Worm (Caenorhabditis elegans) whole organism, L3 larva: ENCODE measurements around the gene gly-3.
"Not testable (repeated sequence)": the region's sequence is repeated elsewhere in the genome, so short reads cannot be mapped to it uniquely, and the experiment has no call there.

Experiments used
- R02D3.7 ChIP-seq: fragments of 150-350 bp; optimal IDR thresholded peaks from 2 replicates; lab custom pipeline; 2014; ENCODE audit warnings: missing biosample characterization, missing genetic modification characterization
- ZK546.5 ChIP-seq: sonication (generic microtip); optimal IDR thresholded peaks from 2 replicates; lab custom pipeline; 2017; ENCODE audit warnings: missing biosample characterization, missing genetic modification characterization
- ceh-16 ChIP-seq: sonication (generic microtip); optimal IDR thresholded peaks from 2 replicates; lab custom pipeline; 2017; ENCODE audit warnings: missing biosample characterization, missing genetic modification characterization
- ceh-28 ChIP-seq: fragments of 150-350 bp; optimal IDR thresholded peaks from 2 replicates; lab custom pipeline; 2014; ENCODE audit warnings: missing biosample characterization, missing genetic modification reagents, missing genetic modification characterization
- ceh-82 ChIP-seq: fragments of 150-350 bp; optimal IDR thresholded peaks from 2 replicates; lab custom pipeline; 2014; ENCODE audit warnings: missing biosample characterization, missing genetic modification characterization
- daf-12 ChIP-seq: fragments of 150-350 bp; optimal IDR thresholded peaks from 2 replicates; lab custom pipeline; 2014; ENCODE audit warnings: missing biosample characterization, missing genetic modification reagents, missing genetic modification characterization
- egl-27 ChIP-seq: sonication (generic microtip); optimal IDR thresholded peaks from 4 replicates; lab custom pipeline; 2017; ENCODE audit warnings: missing biosample characterization, missing genetic modification reagents, missing genetic modification characterization
- elt-1 ChIP-seq: fragments of 150-350 bp; optimal IDR thresholded peaks from 2 replicates; lab custom pipeline; 2014; ENCODE audit warnings: missing biosample characterization, missing genetic modification characterization
- elt-3 ChIP-seq, 3 experiments: fragments of 150-350 bp in 1 of 3; sonication (generic microtip) in 2 of 3; optimal IDR thresholded peaks; 2 replicates in 2 of 3; 4 replicates in 1 of 3; lab custom pipeline; 2014 to 2017; ENCODE audit warnings: missing biosample characterization in 3 of 3, missing genetic modification characterization in 3 of 3
- eor-1 ChIP-seq, 2 experiments: fragments of 150-350 bp; optimal IDR thresholded peaks; 2 replicates each; lab custom pipeline; 2014 to 2018; ENCODE audit warnings: missing biosample characterization in 2 of 2, missing genetic modification characterization in 2 of 2
- fkh-10 ChIP-seq: sonication (generic microtip); optimal IDR thresholded peaks from 2 replicates; lab custom pipeline; 2017; ENCODE audit warnings: missing biosample characterization, missing genetic modification reagents, missing genetic modification characterization
- fkh-2 ChIP-seq: fragments of 150-350 bp; optimal IDR thresholded peaks from 2 replicates; lab custom pipeline; 2014; ENCODE audit warnings: missing biosample characterization, missing genetic modification reagents, missing genetic modification characterization
- fos-1 ChIP-seq: fragments of 150-350 bp; optimal IDR thresholded peaks from 2 replicates; lab custom pipeline; 2014; ENCODE audit warnings: missing biosample characterization, missing genetic modification characterization
- hmg-11 ChIP-seq: sonication (generic microtip); optimal IDR thresholded peaks from 2 replicates; lab custom pipeline; 2016; ENCODE audit warnings: missing genetic modification characterization, missing compliant biosample characterization
- jun-1 ChIP-seq: fragments of 150-350 bp; optimal IDR thresholded peaks from 2 replicates; lab custom pipeline; 2014; ENCODE audit warnings: missing biosample characterization, missing genetic modification reagents, missing genetic modification characterization
- lin-15B ChIP-seq: fragments of 150-350 bp; optimal IDR thresholded peaks from 2 replicates; lab custom pipeline; 2014; ENCODE audit warnings: missing biosample characterization, missing genetic modification characterization
- lsy-12 ChIP-seq: sonication (generic microtip); optimal IDR thresholded peaks from 2 replicates; lab custom pipeline; 2016; ENCODE audit warnings: mild to moderate bottlenecking, missing genetic modification characterization, missing compliant biosample characterization
- mdl-1 ChIP-seq: fragments of 150-350 bp; optimal IDR thresholded peaks from 2 replicates; lab custom pipeline; 2014; ENCODE audit warnings: missing biosample characterization, missing genetic modification characterization
- nfya-1 ChIP-seq: sonication (generic microtip); optimal IDR thresholded peaks from 2 replicates; lab custom pipeline; 2017; ENCODE audit warnings: missing genetic modification characterization, mild to moderate bottlenecking, missing compliant biosample characterization, antibody characterized with exemption, moderate library complexity; ENCODE audit not compliant: insufficient read depth
- nhr-11 ChIP-seq: fragments of 150-350 bp; optimal IDR thresholded peaks from 2 replicates; lab custom pipeline; 2014; ENCODE audit warnings: missing biosample characterization, missing genetic modification characterization
- nhr-12 ChIP-seq: fragments of 150-350 bp; optimal IDR thresholded peaks from 2 replicates; lab custom pipeline; 2014; ENCODE audit warnings: missing biosample characterization, missing genetic modification characterization
- nhr-23 ChIP-seq: fragments of 150-350 bp; optimal IDR thresholded peaks from 2 replicates; lab custom pipeline; 2014; ENCODE audit warnings: missing biosample characterization, missing genetic modification reagents, missing genetic modification characterization
- nhr-237 ChIP-seq: fragments of 150-350 bp; optimal IDR thresholded peaks from 2 replicates; lab custom pipeline; 2014; ENCODE audit warnings: missing biosample characterization, missing genetic modification characterization
- nhr-28 ChIP-seq: fragments of 150-350 bp; optimal IDR thresholded peaks from 2 replicates; lab custom pipeline; 2014; ENCODE audit warnings: missing biosample characterization, missing genetic modification characterization
- nhr-43 ChIP-seq: sonication (generic microtip); optimal IDR thresholded peaks from 2 replicates; lab custom pipeline; 2016; ENCODE audit warnings: mild to moderate bottlenecking, missing genetic modification characterization, missing compliant biosample characterization; ENCODE audit not compliant: poor library complexity, severe bottlenecking
- nhr-77 ChIP-seq: fragments of 150-350 bp; optimal IDR thresholded peaks from 2 replicates; lab custom pipeline; 2014; ENCODE audit warnings: missing biosample characterization, missing genetic modification characterization
- pha-4 ChIP-seq: fragments of 150-350 bp; optimal IDR thresholded peaks from 2 replicates; lab custom pipeline; 2014; ENCODE audit warnings: missing biosample characterization, missing genetic modification reagents, missing genetic modification characterization
- sea-2 ChIP-seq: fragments of 150-350 bp; sonication (generic microtip); optimal IDR thresholded peaks from 4 replicates; lab custom pipeline; 2014; ENCODE audit warnings: missing biosample characterization, missing genetic modification reagents, missing genetic modification characterization
- skn-1 ChIP-seq: fragments of 150-350 bp; optimal IDR thresholded peaks from 2 replicates; lab custom pipeline; 2014; ENCODE audit warnings: missing biosample characterization, missing genetic modification characterization
- snpc-4 ChIP-seq: fragments of 150-350 bp; optimal IDR thresholded peaks from 2 replicates; lab custom pipeline; 2014; ENCODE audit warnings: missing biosample characterization, missing genetic modification characterization
- tbx-2 ChIP-seq: sonication (generic microtip); optimal IDR thresholded peaks from 2 replicates; lab custom pipeline; 2016; ENCODE audit warnings: mild to moderate bottlenecking, missing genetic modification characterization, missing compliant biosample characterization
- unc-39 ChIP-seq: sonication (generic microtip); optimal IDR thresholded peaks from 4 replicates; lab custom pipeline; 2017; ENCODE audit warnings: missing biosample characterization, missing genetic modification characterization
- unc-62 ChIP-seq: fragments of 150-350 bp; sonication (generic microtip); optimal IDR thresholded peaks from 4 replicates; lab custom pipeline; 2014; ENCODE audit warnings: missing biosample characterization, missing genetic modification reagents, missing genetic modification characterization
- zag-1 ChIP-seq: fragments of 150-350 bp; optimal IDR thresholded peaks from 2 replicates; lab custom pipeline; 2014; ENCODE audit warnings: missing biosample characterization, missing genetic modification characterization
- ztf-11 ChIP-seq: fragments of 150-350 bp; optimal IDR thresholded peaks from 2 replicates; lab custom pipeline; 2014; ENCODE audit warnings: missing biosample characterization, missing genetic modification characterization

gly-3 gene

ce11 chrIII:7917667-7918066, at the start of gene gly-3:
Gene gly-3 (minus strand): TSS chrIII:7917767.
- TF ChIP-seq nhr-23 (tag; lab: Kevin White, UChicago) (no peak), nhr-12 (tag; lab: Kevin White, UChicago) (no peak), ceh-16 (tag; lab: Kevin White, UChicago) (no peak), elt-3 (tag; optimal IDR thresholded peaks at IDR 0.05; lab: Kevin White, UChicago) (no peak), snpc-4 (tag; lab: Kevin White, UChicago) (no peak), tbx-2 (tag; lab: Kevin White, UChicago) (no peak), eor-1 (tag; optimal IDR thresholded peaks at IDR 0.05; lab: Kevin White, UChicago) (no peak), daf-12 (no peak), unc-39 (tag; lab: Kevin White, UChicago) (no peak), hmg-11 (tag; lab: Kevin White, UChicago) (no peak), ztf-11 (no peak), fkh-2 (tag; lab: Kevin White, UChicago) (no peak), nhr-237 (tag; lab: Kevin White, UChicago) (no peak), skn-1 (no peak)

DNA sequence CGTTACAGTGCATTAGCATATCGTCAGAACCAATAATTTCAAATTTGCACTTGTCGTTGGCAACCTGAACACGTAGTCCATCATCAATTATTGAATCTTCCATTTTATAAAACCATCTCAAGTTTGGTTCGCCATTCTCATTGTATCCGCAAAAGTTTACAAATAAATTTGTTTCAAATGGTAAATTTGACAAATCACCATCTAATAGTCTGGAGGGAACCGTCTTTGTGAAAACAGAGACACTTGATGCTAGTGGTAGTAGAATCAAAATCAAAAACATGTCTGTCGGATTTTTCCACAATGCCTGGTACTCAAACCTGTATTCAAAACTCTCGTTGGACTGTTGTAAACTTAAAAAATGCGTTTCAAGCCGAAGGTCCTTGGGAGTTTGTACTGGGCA, 46.7 kb upstream of the gly-3 start, which contains the start of gene F54H12.2:
Gene F54H12.2, plus strand, starts transcription at position 301 of the 400 bp plus-strand sequence.
- TF ChIP-seq R02D3.7; ceh-82; sea-2 (GFP tag; lab: Kevin White, UChicago): not testable (repeated sequence)

ce11 chrIII:7962641-7963040, 45.1 kb upstream of the gly-3 start, which contains the start of gene F54H12.4:
Gene F54H12.4 (minus strand): TSS chrIII:7962741.
- TF ChIP-seq lsy-12, nhr-23, nhr-43 (tag; lab: Kevin White, UChicago): not testable (repeated sequence)

DNA sequence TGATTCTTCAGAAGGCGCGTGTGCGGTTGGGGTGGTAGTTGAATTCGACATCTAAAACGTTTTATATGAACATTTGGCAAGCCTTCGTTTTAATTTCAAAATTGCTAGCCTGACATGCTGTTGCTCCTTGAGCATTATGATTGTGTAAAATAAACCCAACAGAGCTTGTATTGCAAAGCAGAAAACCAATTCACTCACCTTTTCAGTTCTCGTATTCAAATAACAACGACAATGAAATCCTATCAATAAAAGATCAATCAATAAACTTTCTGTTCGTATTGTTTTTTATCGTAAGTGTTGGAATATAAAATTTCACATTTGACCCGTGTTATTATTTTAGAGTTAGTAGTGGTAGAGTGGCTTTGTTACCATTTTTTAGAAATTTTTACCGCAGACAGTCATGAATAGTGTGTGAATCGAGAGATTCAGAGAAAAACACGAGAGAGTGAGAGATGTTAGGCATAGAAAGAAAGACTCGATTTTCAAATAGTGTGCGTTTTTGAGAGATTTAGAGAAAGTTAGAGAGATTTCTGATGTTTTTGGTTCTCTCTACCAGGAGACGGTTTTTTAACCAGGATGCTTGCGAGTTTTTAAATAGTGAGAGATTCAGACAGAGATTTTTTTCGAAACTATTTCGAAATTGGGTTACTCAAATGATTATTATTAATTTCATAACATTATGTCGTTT, 41.5 kb upstream of the gly-3 start, which contains the start of gene F54H12.10:
Gene F54H12.10, minus strand, starts transcription at position 51 of the 688 bp plus-strand sequence.
- TF ChIP-seq nhr-43 (tag; lab: Kevin White, UChicago); nhr-28 (tag; lab: Kevin White, UChicago); sea-2 (GFP tag; lab: Kevin White, UChicago): not testable (repeated sequence)

DNA sequence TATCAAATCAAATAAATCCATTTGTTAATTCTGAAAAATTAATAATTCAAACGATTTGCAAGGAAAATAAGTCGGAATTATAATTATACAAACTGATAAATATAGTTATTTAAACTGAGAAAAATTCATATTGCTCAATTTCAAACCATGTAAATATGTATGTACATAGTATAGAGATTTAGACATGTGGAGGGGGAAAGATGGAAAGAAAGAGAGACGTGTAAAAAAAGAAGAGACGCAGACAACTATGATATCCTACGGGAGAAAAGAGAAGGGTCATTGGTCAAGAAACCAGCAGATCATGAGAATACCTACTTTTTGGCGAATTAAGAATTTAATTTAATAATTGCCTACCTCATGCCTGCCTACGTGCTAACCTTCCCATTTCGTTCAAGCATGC, 40.5 kb upstream of the gly-3 start, which contains the start of gene C29E4.11:
Gene C29E4.11, minus strand, starts transcription at position 30 of the 400 bp plus-strand sequence.
- TF ChIP-seq fos-1 = no peak
- TF ChIP-seq egl-27 (tag; lab: Kevin White, UChicago) = no peak
- peak; percentile 30 for TF ChIP-seq nhr-23 (tag; lab: Kevin White, UChicago)
- no peak for TF ChIP-seq ceh-82
- TF ChIP-seq nhr-11 (tag; lab: Kevin White, UChicago) = no peak
- TF ChIP-seq fkh-10 (GFP tag; lab: Kevin White, UChicago) = no peak
- no peak for TF ChIP-seq ZK546.5 (tag; lab: Kevin White, UChicago)
- TF ChIP-seq zag-1 (tag; lab: Kevin White, UChicago) = no peak
- no peak for TF ChIP-seq jun-1
- no peak for TF ChIP-seq elt-1 (tag; lab: Kevin White, UChicago)
- peak; percentile 32 for TF ChIP-seq nfya-1
- no peak for TF ChIP-seq nhr-237 (tag; lab: Kevin White, UChicago)
- TF ChIP-seq mdl-1 (tag; lab: Kevin White, UChicago) = no peak
- TF ChIP-seq nhr-77 (tag; lab: Kevin White, UChicago) = no peak
- TF ChIP-seq eor-1 (tag; optimal IDR thresholded peaks at IDR 0.05; lab: Kevin White, UChicago) = no peak
- no peak for TF ChIP-seq lin-15B (tag; lab: Kevin White, UChicago)
- TF ChIP-seq pha-4 (tag; lab: Kevin White, UChicago) = peak; percentile 66
- TF ChIP-seq ztf-11 = no peak
- no peak for TF ChIP-seq nhr-28 (tag; lab: Kevin White, UChicago)
- no peak for TF ChIP-seq unc-62 (GFP tag; lab: Kevin White, UChicago)
- TF ChIP-seq skn-1 = no peak
- no peak for TF ChIP-seq ceh-28 (tag; lab: Kevin White, UChicago)
- TF ChIP-seq sea-2 (GFP tag; lab: Kevin White, UChicago) = no peak
